Fruit fly (Drosophila melanogaster) whole organism, embryonic: Measurements from ENCODE around the gene thoc7.

Experiments
- B-H1 ChIP-seq: fragments of 200-800 bp; sonication (Bioruptor generic); IDR thresholded peaks from 3 replicates; pipeline ENCODE4 v1.3.6; 2022; ENCODE audit warnings: missing biosample characterization, missing genetic modification characterization
- B-H2 ChIP-seq: fragments of 200-800 bp; sonication (Bioruptor generic); optimal IDR thresholded peaks from 2 replicates; lab custom pipeline; 2018; ENCODE audit warnings: missing biosample characterization, mild to moderate bottlenecking, missing genetic modification characterization
- BEAF-32 ChIP-seq: fragments of 200-800 bp; sonication (Bioruptor generic); optimal IDR thresholded peaks from 3 replicates; lab custom pipeline; 2017; ENCODE audit warnings: missing biosample characterization, missing genetic modification characterization, mild to moderate bottlenecking, moderate library complexity, missing genetic modification reagents
- BtbVII ChIP-seq: fragments of 200-800 bp; sonication (Bioruptor generic); optimal IDR thresholded peaks from 3 replicates; lab custom pipeline; 2017; ENCODE audit warnings: missing biosample characterization, mild to moderate bottlenecking, missing genetic modification characterization
- Bteb2 ChIP-seq: fragments of 200-800 bp; sonication (Bioruptor generic); optimal IDR thresholded peaks from 2 replicates; lab custom pipeline; 2016; ENCODE audit warnings: missing biosample characterization, missing genetic modification characterization
- CG10431 ChIP-seq: fragments of 200-800 bp; sonication (Bioruptor generic); optimal IDR thresholded peaks from 3 replicates; lab custom pipeline; 2018; ENCODE audit warnings: missing biosample characterization, mild to moderate bottlenecking, missing genetic modification characterization
- CG10959 ChIP-seq: fragments of 200-800 bp; sonication (Bioruptor generic); IDR thresholded peaks from 2 replicates; pipeline ENCODE4 v1.3.6; 2022; ENCODE audit warnings: missing biosample characterization, missing genetic modification characterization
- CG11504 ChIP-seq: fragments of 200-800 bp; sonication (Bioruptor generic); optimal IDR thresholded peaks from 3 replicates; lab custom pipeline; 2019; ENCODE audit warnings: missing biosample characterization, mild to moderate bottlenecking, missing genetic modification characterization, moderate library complexity
- CG14441 ChIP-seq: fragments of 200-800 bp; sonication (Bioruptor generic); IDR thresholded peaks from 2 replicates; pipeline ENCODE4 v1.3.6; 2022; ENCODE audit warnings: missing biosample characterization, missing genetic modification characterization
- CG14860 ChIP-seq: fragments of 200-800 bp; sonication (Bioruptor generic); IDR thresholded peaks from 3 replicates; pipeline ENCODE4 v1.3.6; 2022; ENCODE audit warnings: missing biosample characterization, missing genetic modification characterization; ENCODE audit not compliant: partially characterized antibody
- CG15479 ChIP-seq: fragments of 200-800 bp; sonication (Bioruptor generic); optimal IDR thresholded peaks from 3 replicates; lab custom pipeline; 2019; ENCODE audit warnings: missing biosample characterization, mild to moderate bottlenecking, missing genetic modification characterization, moderate library complexity
- CG15514 ChIP-seq: fragments of 200-800 bp; sonication (Bioruptor generic); optimal IDR thresholded peaks from 3 replicates; lab custom pipeline; 2017; ENCODE audit warnings: missing biosample characterization, missing genetic modification characterization, mild to moderate bottlenecking, moderate library complexity, missing genetic modification reagents
- CG15601 ChIP-seq: fragments of 200-800 bp; sonication (Bioruptor generic); optimal IDR thresholded peaks from 3 replicates; lab custom pipeline; 2019; ENCODE audit warnings: missing biosample characterization, mild to moderate bottlenecking, missing genetic modification characterization, moderate library complexity
- CG17568 ChIP-seq: fragments of 200-800 bp; sonication (Bioruptor generic); optimal IDR thresholded peaks from 2 replicates; lab custom pipeline; 2018; ENCODE audit warnings: missing biosample characterization, mild to moderate bottlenecking, missing genetic modification characterization, moderate library complexity
- CG2678 ChIP-seq: fragments of 200-800 bp; sonication (Bioruptor generic); optimal IDR thresholded peaks from 3 replicates; lab custom pipeline; 2019; ENCODE audit warnings: missing biosample characterization, mild to moderate bottlenecking, missing genetic modification characterization, moderate library complexity
- CG3838 ChIP-seq: fragments of 200-800 bp; sonication (Bioruptor generic); optimal IDR thresholded peaks from 3 replicates; lab custom pipeline; 2016; ENCODE audit warnings: missing biosample characterization, missing genetic modification characterization
- CG4328 ChIP-seq: fragments of 200-800 bp; sonication (Bioruptor generic); optimal IDR thresholded peaks from 3 replicates; lab custom pipeline; 2017; ENCODE audit warnings: missing biosample characterization, missing genetic modification reagents, missing genetic modification characterization
- E2f1 ChIP-seq: fragments of 200-800 bp; sonication (Bioruptor generic); IDR thresholded peaks from 2 replicates; pipeline ENCODE4 v1.3.6; 2022; ENCODE audit warnings: missing biosample characterization, missing genetic modification characterization
- E2f2 ChIP-seq: fragments of 200-800 bp; sonication (Bioruptor generic); IDR thresholded peaks from 2 replicates; pipeline ENCODE4 v1.3.6; 2022; ENCODE audit warnings: missing biosample characterization, missing genetic modification characterization
- Hr39 ChIP-seq: fragments of >200 bp; optimal IDR thresholded peaks from 2 replicates; lab custom pipeline; 2017
- Hr51 ChIP-seq, 2 experiments: fragments of 200-800 bp; sonication (Bioruptor generic); optimal IDR thresholded peaks; 2 replicates in 1 of 2; 3 replicates in 1 of 2; lab custom pipeline; 2016 to 2018; ENCODE audit warnings: missing biosample characterization in 2 of 2, missing genetic modification characterization in 2 of 2, mild to moderate bottlenecking in 1 of 2, moderate library complexity in 1 of 2
- Lhr ChIP-seq: fragments of 200-800 bp; sonication (Bioruptor generic); optimal IDR thresholded peaks from 3 replicates; lab custom pipeline; 2017; ENCODE audit warnings: mild to moderate bottlenecking, missing biosample characterization, missing genetic modification reagents, missing genetic modification characterization
- Med ChIP-seq: fragments of 200-800 bp; sonication (Bioruptor generic); peaks from one replicate; lab custom pipeline; 2016; ENCODE audit warnings: missing biosample characterization, missing genetic modification characterization, mild to moderate bottlenecking, inconsistent platforms, moderate library complexity
- Mes4 ChIP-seq: fragments of 200-800 bp; sonication (Bioruptor generic); optimal IDR thresholded peaks from 2 replicates; lab custom pipeline; 2016; ENCODE audit warnings: missing biosample characterization, missing genetic modification characterization
- Neu2 ChIP-seq: fragments of 200-800 bp; sonication (Bioruptor generic); optimal IDR thresholded peaks from 3 replicates; lab custom pipeline; 2016; ENCODE audit warnings: missing biosample characterization, missing genetic modification characterization, borderline replicate concordance
- Nf-YC ChIP-seq: fragments of 200-800 bp; optimal IDR thresholded peaks from 3 replicates; lab custom pipeline; 2019; ENCODE audit warnings: missing biosample characterization, mild to moderate bottlenecking, missing genetic modification characterization, moderate library complexity
- Pdp1 ChIP-seq, 2 experiments: fragments of 200-800 bp; sonication (Bioruptor generic); optimal IDR thresholded peaks; 3 replicates each; lab custom pipeline; 2016; ENCODE audit warnings: missing biosample characterization in 2 of 2, missing genetic modification characterization in 2 of 2, mild to moderate bottlenecking in 1 of 2, moderate library complexity in 1 of 2
- Rfx ChIP-seq: fragments of 200-800 bp; sonication (Bioruptor generic); IDR thresholded peaks from 2 replicates; pipeline ENCODE4 v1.3.6; 2022; ENCODE audit warnings: missing biosample characterization, missing genetic modification characterization
- Side ChIP-seq: fragments of 200-800 bp; sonication (Bioruptor generic); optimal IDR thresholded peaks from 2 replicates; lab custom pipeline; 2016; ENCODE audit warnings: missing biosample characterization, missing genetic modification characterization
- Vsx1 ChIP-seq: fragments of 200-800 bp; sonication (Bioruptor generic); optimal IDR thresholded peaks from 2 replicates; lab custom pipeline; 2017; ENCODE audit warnings: missing biosample characterization, mild to moderate bottlenecking, missing genetic modification characterization, missing genetic modification reagents
- Xbp1 ChIP-seq: fragments of 200-800 bp; sonication (Bioruptor generic); optimal IDR thresholded peaks from 3 replicates; lab custom pipeline; 2016; ENCODE audit warnings: missing biosample characterization, mild to moderate bottlenecking, missing genetic modification characterization
- dpn ChIP-seq, 2 experiments: fragments of 200-800 bp; sonication (Bioruptor generic); optimal IDR thresholded peaks; 3 replicates each; lab custom pipeline; 2016; ENCODE audit warnings: missing biosample characterization in 2 of 2, missing genetic modification characterization in 2 of 2
- fd64A ChIP-seq: fragments of 200-800 bp; sonication (Bioruptor generic); optimal IDR thresholded peaks from 3 replicates; lab custom pipeline; 2018; ENCODE audit warnings: missing biosample characterization, mild to moderate bottlenecking, missing genetic modification characterization
- ftz-f1 ChIP-seq: fragments of 200-800 bp; sonication (Bioruptor generic); optimal IDR thresholded peaks from 2 replicates; lab custom pipeline; 2016; ENCODE audit warnings: missing biosample characterization, missing genetic modification characterization
- gro ChIP-seq: fragments of 200-800 bp; sonication (Bioruptor generic); optimal IDR thresholded peaks from 2 replicates; lab custom pipeline; 2016; ENCODE audit warnings: missing biosample characterization, missing genetic modification characterization
- hb ChIP-seq: fragments of 200-800 bp; sonication (Bioruptor generic); IDR thresholded peaks from 3 replicates; pipeline ENCODE4 v1.3.6; 2022; ENCODE audit warnings: missing biosample characterization, missing genetic modification characterization; ENCODE audit not compliant: partially characterized antibody
- hkb ChIP-seq, 2 experiments: fragments of 200-800 bp in 1 of 2; fragments of >200 bp in 1 of 2; sonication (Bioruptor generic) in 1 of 2; IDR thresholded peaks in 1 of 2; optimal IDR thresholded peaks in 1 of 2; 2 replicates each; pipeline versions ENCODE4 v1.3.6 to Lab custom; 2017 to 2022; ENCODE audit warnings: missing biosample characterization in 1 of 2, missing genetic modification characterization in 1 of 2
- ken ChIP-seq: fragments of 200-800 bp; sonication (Bioruptor generic); IDR thresholded peaks from 3 replicates; pipeline ENCODE4 v1.3.6; 2022; ENCODE audit warnings: missing biosample characterization, missing genetic modification characterization
- lilli ChIP-seq: fragments of 200-800 bp; sonication (Bioruptor generic); optimal IDR thresholded peaks from 3 replicates; lab custom pipeline; 2016; ENCODE audit warnings: missing biosample characterization, missing genetic modification characterization
- nerfin-2 ChIP-seq: fragments of 200-800 bp; sonication (Bioruptor generic); IDR thresholded peaks from 2 replicates; pipeline ENCODE4 v1.3.6; 2022; ENCODE audit warnings: missing biosample characterization, missing genetic modification characterization; ENCODE audit not compliant: partially characterized antibody
- nmo ChIP-seq: fragments of 200-800 bp; sonication (Bioruptor generic); optimal IDR thresholded peaks from 2 replicates; lab custom pipeline; 2018; ENCODE audit warnings: missing biosample characterization, mild to moderate bottlenecking, missing genetic modification characterization, moderate library complexity
- odd ChIP-seq: fragments of 200-800 bp; sonication (Bioruptor generic); optimal IDR thresholded peaks from 2 replicates; lab custom pipeline; 2017; ENCODE audit warnings: missing biosample characterization, mild to moderate bottlenecking, missing genetic modification characterization
- pho ChIP-seq: fragments of 200-800 bp; sonication (Bioruptor generic); optimal IDR thresholded peaks from 2 replicates; lab custom pipeline; 2016; ENCODE audit warnings: missing biosample characterization, missing genetic modification characterization
- sd ChIP-seq: fragments of 200-800 bp; sonication (Bioruptor generic); optimal IDR thresholded peaks from 3 replicates; lab custom pipeline; 2018; ENCODE audit warnings: missing biosample characterization, mild to moderate bottlenecking, missing genetic modification characterization, moderate library complexity
- sens-2 ChIP-seq: fragments of 200-800 bp; sonication (Bioruptor generic); IDR thresholded peaks from 2 replicates; pipeline ENCODE4 v1.3.6; 2022; ENCODE audit warnings: missing biosample characterization, missing genetic modification characterization
- seq ChIP-seq: fragments of 200-800 bp; sonication (Bioruptor generic); IDR thresholded peaks from 2 replicates; pipeline ENCODE4 v1.3.6; 2022; ENCODE audit warnings: missing biosample characterization, missing genetic modification characterization
- zfh2 ChIP-seq: fragments of 200-800 bp; sonication (Bioruptor generic); optimal IDR thresholded peaks from 2 replicates; lab custom pipeline; 2016; ENCODE audit warnings: missing biosample characterization, missing genetic modification characterization

thoc7 gene

DNA sequence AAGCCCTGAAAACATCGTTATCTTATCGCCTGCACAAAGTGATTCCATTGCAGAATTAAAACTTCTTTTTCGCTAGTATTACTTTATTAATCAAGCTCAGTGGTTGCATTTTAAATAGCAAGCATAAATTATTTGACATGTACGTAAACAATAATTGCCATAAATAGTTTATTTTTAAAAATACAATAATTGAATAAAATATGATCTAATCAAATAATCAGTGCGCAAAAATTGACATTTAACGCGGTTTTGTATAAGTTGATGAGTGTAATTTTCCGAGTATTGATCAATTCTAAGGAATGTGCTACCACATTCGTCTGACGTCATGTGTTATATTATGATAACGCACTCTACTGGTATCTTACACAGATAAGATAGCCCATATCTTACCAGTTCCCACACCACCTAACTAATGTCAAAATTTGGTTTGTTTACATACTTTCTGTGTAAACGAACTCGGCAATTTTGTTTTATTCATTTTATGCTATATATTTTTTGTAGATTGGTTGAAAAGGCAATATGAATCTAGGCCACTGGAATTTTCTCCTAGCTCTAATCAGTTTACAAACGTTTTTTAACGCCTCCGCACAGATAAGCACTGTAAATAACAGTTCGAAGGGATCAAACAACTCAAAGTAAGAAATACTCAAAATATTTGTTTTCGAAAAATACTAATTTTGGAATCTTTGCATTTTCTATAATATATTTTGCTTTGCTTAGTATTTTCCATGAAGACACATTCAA, 35.2 kb upstream of the thoc7 start, which contains the start of gene mthl14 (continued):
- TF ChIP-seq Hr51 (GFP tag; optimal IDR thresholded peaks at IDR 0.05; lab: Kevin White, UChicago) (no peak), E2f1 (no peak), nerfin-2 (GFP tag; lab: Robert Waterston, UW) (no peak), hb (GFP tag; lab: Robert Waterston, UW) (no peak), ftz-f1 (no peak), sd (tag; lab: Kevin White, UChicago) (peak; percentile 97), CG10431 (GFP tag; lab: Kevin White, UChicago) (peak; percentile 1), Vsx1 (GFP tag; lab: Kevin White, UChicago) (no peak), lilli (GFP tag; lab: Kevin White, UChicago) (no peak), B-H2 (GFP tag; lab: Kevin White, UChicago) (no peak), Pdp1 (GFP tag; optimal IDR thresholded peaks at IDR 0.05; lab: Kevin White, UChicago) (peak in 1 of 2 experiments; percentile 16), odd (GFP tag; lab: Kevin White, UChicago) (peak; percentile 25), Med (GFP tag; lab: Kevin White, UChicago) (peak; percentile 45), E2f2 (GFP tag; lab: Robert Waterston, UW) (no peak), CG2678 (tag; lab: Kevin White, UChicago) (no peak), Hr39 (lab: Kevin White, UChicago) (no peak), CG17568 (GFP tag; lab: Kevin White, UChicago) (peak; percentile 39), Neu2 (GFP tag; lab: Kevin White, UChicago) (no peak), B-H1 (GFP tag; lab: Robert Waterston, UW) (no peak), BtbVII (GFP tag; lab: Kevin White, UChicago) (peak; percentile 58), CG4328 (GFP tag; lab: Kevin White, UChicago) (peak; percentile 16)

DNA sequence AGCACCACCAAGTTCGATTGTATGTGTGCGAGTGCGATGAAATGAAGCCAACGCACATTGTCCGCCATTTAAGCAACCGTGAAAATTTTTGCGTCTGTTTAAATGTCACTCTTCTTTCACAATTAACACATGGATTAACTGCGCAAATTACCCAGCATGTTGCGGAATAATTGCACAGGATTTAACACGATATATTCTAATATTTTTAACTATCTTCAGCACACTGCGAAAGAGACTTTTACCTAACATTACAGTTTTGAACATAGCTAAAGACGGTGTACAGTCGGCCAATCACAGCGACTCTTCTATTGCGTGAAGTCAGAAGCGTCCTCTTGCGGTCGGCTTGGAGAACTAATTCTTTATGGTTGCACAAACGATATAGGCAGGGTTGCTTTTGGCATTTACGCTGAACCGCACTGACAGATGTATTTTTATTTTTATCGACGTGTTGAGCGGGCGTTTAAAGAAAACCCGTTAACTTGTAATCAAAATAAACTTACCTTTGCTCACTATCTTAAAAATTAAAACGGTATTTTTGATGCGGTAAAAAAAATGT, 34.2 kb upstream of the thoc7 start:
- TF ChIP-seq hkb (optimal IDR thresholded peaks at IDR 0.05; lab: Kevin White, UChicago) (no peak), hkb (GFP tag; IDR thresholded peaks at IDR 0.05; lab: Robert Waterston, UW) (peak; percentile 13; the same call in 1 of the 2 replicates), BEAF-32 (peak; percentile 68), Mes4 (GFP tag; lab: Kevin White, UChicago) (peak; percentile 49), Xbp1 (GFP tag; lab: Kevin White, UChicago) (peak; percentile 62), gro (GFP tag; lab: Kevin White, UChicago) (peak; percentile 70), nmo (GFP tag; lab: Kevin White, UChicago) (peak; percentile 64), dpn (GFP tag; optimal IDR thresholded peaks at IDR 0.05; lab: Kevin White, UChicago) (peak; percentile 46 to 48), ken (peak; percentile 47; the same call in 1 of the 3 replicates), Side (peak; percentile 54), zfh2 (GFP tag; lab: Kevin White, UChicago) (peak; percentile 43), CG14860 (peak; percentile 67), seq (GFP tag; lab: Robert Waterston, UW) (no peak), Nf-YC (tag; lab: Kevin White, UChicago) (peak; percentile 100), CG15479 (peak; percentile 76), Rfx (peak; percentile 78; the same call in 1 of the 2 replicates), Bteb2 (GFP tag; lab: Kevin White, UChicago) (no peak), Lhr (GFP tag; lab: Kevin White, UChicago) (peak; percentile 83), CG15601 (no peak), CG11504 (tag; lab: Kevin White, UChicago) (no peak), CG15514 (peak; percentile 76), fd64A (GFP tag; lab: Kevin White, UChicago) (no peak), CG14441 (GFP tag; lab: Robert Waterston, UW) (0 out of 2 replicates have a peak, but pooled peaks have one; percentile 29), CG3838 (GFP tag; lab: Kevin White, UChicago) (no peak), pho (GFP tag; lab: Kevin White, UChicago) (peak; percentile 73), sens-2 (GFP tag; lab: Robert Waterston, UW) (0 out of 2 replicates have a peak, but pooled peaks have one; percentile 16), CG10959 (GFP tag; lab: Robert Waterston, UW) (no peak)
